Worm (Caenorhabditis elegans) whole organism, young adult: ENCODE data around the gene rgs-10.

Source experiments
- B0261.1 ChIP-seq: sonication (generic microtip); optimal IDR thresholded peaks from 2 replicates; lab custom pipeline; 2016; ENCODE audit warnings: mild to moderate bottlenecking, missing genetic modification characterization, moderate library complexity, missing compliant biosample characterization
- C06A6.2 ChIP-seq: fragments of 200-800 bp; sonication (Bioruptor generic); conservative IDR thresholded peaks from 2 replicates; pipeline ENCODE4 v1.3.6; 2022; ENCODE audit warnings: missing genetic modification characterization, missing compliant biosample characterization
- F23B12.7 ChIP-seq: sonication (generic microtip); optimal IDR thresholded peaks from 2 replicates; lab custom pipeline; 2017; ENCODE audit warnings: missing genetic modification characterization, mild to moderate bottlenecking, missing compliant biosample characterization, antibody characterized with exemption, moderate library complexity; ENCODE audit not compliant: insufficient read depth
- F33H1.4 ChIP-seq: fragments of 200-800 bp; sonication (Bioruptor generic); IDR thresholded peaks from 2 replicates; pipeline ENCODE4 v1.3.6; 2022; ENCODE audit warnings: missing genetic modification reagents, missing genetic modification characterization, missing compliant biosample characterization
- F57C9.4 ChIP-seq: sonication (generic microtip); optimal IDR thresholded peaks from 2 replicates; lab custom pipeline; 2017; ENCODE audit warnings: mild to moderate bottlenecking, missing genetic modification characterization, missing compliant biosample characterization
- Y79H2A.3 ChIP-seq: fragments of 200-800 bp; sonication (Bioruptor generic); conservative IDR thresholded peaks from 2 replicates; pipeline ENCODE4 v1.3.6; 2022; ENCODE audit warnings: missing genetic modification reagents, missing genetic modification characterization, missing compliant biosample characterization
- ama-1 ChIP-seq, 3 experiments: fragments of 150-350 bp in 1 of 3; sonication (generic microtip) in 2 of 3; optimal IDR thresholded peaks; 2 replicates each; lab custom pipeline; 2014 to 2018; ENCODE audit warnings: missing biosample characterization in 2 of 3, missing genetic modification characterization in 2 of 3, missing genetic modification reagents in 2 of 3
- athp-1 ChIP-seq: sonication (generic microtip); optimal IDR thresholded peaks from 2 replicates; lab custom pipeline; 2017; ENCODE audit warnings: mild to moderate bottlenecking, missing genetic modification characterization, missing compliant biosample characterization
- attf-3 ChIP-seq: fragments of 200-800 bp; sonication (Bioruptor generic); conservative IDR thresholded peaks from 2 replicates; pipeline ENCODE4 v1.3.6; 2022; ENCODE audit warnings: missing genetic modification reagents, missing genetic modification characterization, missing compliant biosample characterization
- bed-1 ChIP-seq: fragments of 200-800 bp; sonication (Bioruptor generic); IDR thresholded peaks from 2 replicates; pipeline ENCODE4 v1.3.6; 2022; ENCODE audit warnings: missing genetic modification reagents, missing genetic modification characterization, missing compliant biosample characterization
- ceh-58 ChIP-seq: fragments of 200-800 bp; sonication (Bioruptor generic); IDR thresholded peaks from 2 replicates; pipeline ENCODE4 v1.3.6; 2022; ENCODE audit warnings: missing genetic modification characterization, missing compliant biosample characterization
- ceh-79 ChIP-seq: sonication (generic microtip); optimal IDR thresholded peaks from 2 replicates; lab custom pipeline; 2017; ENCODE audit warnings: mild to moderate bottlenecking, missing genetic modification characterization, missing compliant biosample characterization
- dpff-1 ChIP-seq: sonication (generic microtip); optimal IDR thresholded peaks from 2 replicates; lab custom pipeline; 2017; ENCODE audit warnings: mild to moderate bottlenecking, missing genetic modification characterization, missing compliant biosample characterization
- egl-18 ChIP-seq: fragments of 200-800 bp; sonication (Bioruptor generic); IDR thresholded peaks from 2 replicates; pipeline ENCODE4 v1.3.6; 2022; ENCODE audit warnings: missing genetic modification reagents, missing genetic modification characterization, missing compliant biosample characterization
- egl-44 ChIP-seq: fragments of 200-800 bp; sonication (Bioruptor generic); IDR thresholded peaks from 2 replicates; pipeline ENCODE4 v1.3.6; 2022; ENCODE audit warnings: missing genetic modification reagents, missing genetic modification characterization, missing compliant biosample characterization
- egrh-3 ChIP-seq: fragments of 200-800 bp; sonication (Bioruptor generic); IDR thresholded peaks from 2 replicates; pipeline ENCODE4 v1.3.6; 2022; ENCODE audit warnings: missing genetic modification reagents, missing genetic modification characterization, missing compliant biosample characterization
- fkh-3 ChIP-seq: sonication (generic microtip); optimal IDR thresholded peaks from 2 replicates; lab custom pipeline; 2016; ENCODE audit warnings: mild to moderate bottlenecking, missing genetic modification characterization, missing compliant biosample characterization
- hmg-1.2 ChIP-seq: fragments of 200-800 bp; sonication (Bioruptor generic); IDR thresholded peaks from 2 replicates; pipeline ENCODE4 v1.3.6; 2022; ENCODE audit warnings: missing genetic modification reagents, missing genetic modification characterization, missing compliant biosample characterization
- let-607 ChIP-seq, 2 experiments: fragments of 200-800 bp in 1 of 2; sonication (Bioruptor generic) in 1 of 2; sonication (generic microtip) in 1 of 2; optimal IDR thresholded peaks; 2 replicates each; lab custom pipeline; 2016 to 2018; ENCODE audit warnings: mild to moderate bottlenecking in 2 of 2, missing compliant biosample characterization in 2 of 2, missing genetic modification characterization in 2 of 2, moderate library complexity in 2 of 2, missing genotype in 1 of 2
- lsy-27 ChIP-seq: sonication (generic microtip); optimal IDR thresholded peaks from 2 replicates; lab custom pipeline; 2017; ENCODE audit warnings: missing genetic modification characterization, mild to moderate bottlenecking, missing compliant biosample characterization, antibody characterized with exemption, missing genotype, borderline replicate concordance; ENCODE audit not compliant: insufficient read depth
- madf-3 ChIP-seq: fragments of 200-800 bp; sonication (Bioruptor generic); IDR thresholded peaks from 2 replicates; pipeline ENCODE4 v1.3.6; 2022; ENCODE audit warnings: missing genetic modification reagents, missing genetic modification characterization, missing compliant biosample characterization
- mcd-1 ChIP-seq: fragments of 200-800 bp; sonication (Bioruptor generic); IDR thresholded peaks from 2 replicates; pipeline ENCODE4 v1.3.6; 2022; ENCODE audit warnings: missing genetic modification reagents, missing genetic modification characterization, missing compliant biosample characterization
- nhr-179 ChIP-seq: sonication (generic microtip); optimal IDR thresholded peaks from 2 replicates; lab custom pipeline; 2016; ENCODE audit warnings: mild to moderate bottlenecking, missing genetic modification characterization, missing compliant biosample characterization
- nhr-80 ChIP-seq: sonication (generic microtip); optimal IDR thresholded peaks from 2 replicates; lab custom pipeline; 2016; ENCODE audit warnings: missing genetic modification characterization, missing compliant biosample characterization
- nhr-90 ChIP-seq: sonication (generic microtip); optimal IDR thresholded peaks from 2 replicates; lab custom pipeline; 2016; ENCODE audit warnings: missing genotype, mild to moderate bottlenecking, missing genetic modification characterization, missing compliant biosample characterization
- rcor-1 ChIP-seq: fragments of 200-800 bp; sonication (Bioruptor generic); IDR thresholded peaks from 2 replicates; pipeline ENCODE4 v1.3.6; 2022; ENCODE audit warnings: missing genetic modification reagents, missing genetic modification characterization, missing compliant biosample characterization
- repo-1 ChIP-seq: sonication (generic microtip); optimal IDR thresholded peaks from 2 replicates; lab custom pipeline; 2017; ENCODE audit warnings: mild to moderate bottlenecking, missing genetic modification characterization, missing compliant biosample characterization
- rpc-1 ChIP-seq, 2 experiments: fragments of 150-350 bp in 1 of 2; sonication (generic microtip) in 1 of 2; optimal IDR thresholded peaks; 2 replicates each; lab custom pipeline; 2014 to 2018; ENCODE audit warnings: missing biosample characterization in 1 of 2, missing genetic modification characterization in 1 of 2, missing genetic modification reagents in 1 of 2, missing genotype in 1 of 2
- sdz-38 ChIP-seq: sonication (generic microtip); optimal IDR thresholded peaks from 2 replicates; lab custom pipeline; 2016; ENCODE audit warnings: missing genotype, missing genetic modification characterization, missing compliant biosample characterization
- sea-2 ChIP-seq: fragments of 200-800 bp; sonication (Bioruptor generic); IDR thresholded peaks from 2 replicates; pipeline ENCODE4 v1.3.6; 2022; ENCODE audit warnings: missing genetic modification characterization, missing compliant biosample characterization
- snpc-1.1 ChIP-seq: sonication (generic microtip); optimal IDR thresholded peaks from 2 replicates; lab custom pipeline; 2017; ENCODE audit warnings: missing genetic modification characterization, mild to moderate bottlenecking, missing compliant biosample characterization, antibody characterized with exemption, moderate library complexity, missing genotype, missing genetic modification reagents; ENCODE audit not compliant: insufficient read depth
- snpc-4 ChIP-seq, 5 experiments: fragments of 150-350 bp in 1 of 5; sonication (generic microtip) in 4 of 5; optimal IDR thresholded peaks; 2 replicates each; lab custom pipeline; 2014 to 2018; ENCODE audit warnings: missing genetic modification characterization in 5 of 5, missing biosample characterization in 3 of 5, antibody characterized with exemption in 2 of 5, mild to moderate bottlenecking in 2 of 5, missing compliant biosample characterization in 2 of 5, missing genotype in 2 of 5, moderate library complexity in 2 of 5, missing genetic modification reagents in 1 of 5
- ztf-25 ChIP-seq: fragments of 200-800 bp; sonication (Bioruptor generic); IDR thresholded peaks from 2 replicates; pipeline ENCODE4 v1.3.6; 2022; ENCODE audit warnings: missing genetic modification reagents, missing genetic modification characterization, missing compliant biosample characterization
- ztf-28 ChIP-seq: fragments of 200-800 bp; sonication (Bioruptor generic); IDR thresholded peaks from 2 replicates; pipeline ENCODE4 v1.3.6; 2022; ENCODE audit warnings: missing genetic modification reagents, missing genetic modification characterization, missing compliant biosample characterization

Gene rgs-10

ce11 chrX:14931443-14931842 is 31.1 kb upstream of the rgs-10 start:
- TF ChIP-seq Y79H2A.3 (GFP tag; lab: Robert Waterston, UW), result no peak
- peak; percentile 58 for TF ChIP-seq snpc-1.1
- no peak for TF ChIP-seq mcd-1 (GFP tag; lab: Robert Waterston, UW)
- TF ChIP-seq athp-1, result no peak
- TF ChIP-seq snpc-4 (GFP tag; optimal IDR thresholded peaks at IDR 0.05; lab: Kevin White, UChicago), result peak; percentile 12
- peak in 2 of 4 experiments; percentile 77 to 88 for TF ChIP-seq snpc-4 (tag; optimal IDR thresholded peaks at IDR 0.05; lab: Kevin White, UChicago)

- TF ChIP-seq sdz-38 (tag; lab: Kevin White, UChicago), result no peak
- TF ChIP-seq repo-1, result no peak
- TF ChIP-seq hmg-1.2 (GFP tag; lab: Robert Waterston, UW), result peak; percentile 57; the same call in 1 of the 2 replicates
- TF ChIP-seq F23B12.7, result no peak
- no peak for TF ChIP-seq F57C9.4
- no peak for TF ChIP-seq rcor-1 (GFP tag; lab: Robert Waterston, UW)
- no peak for TF ChIP-seq dpff-1 (tag; lab: Kevin White, UChicago)
- no peak for TF ChIP-seq lsy-27 (tag; lab: Kevin White, UChicago)
- peak; percentile 56 for TF ChIP-seq snpc-1.1
- peak; percentile 44 for TF ChIP-seq snpc-4 (GFP tag; optimal IDR thresholded peaks at IDR 0.05; lab: Kevin White, UChicago)
- peak; percentile 62 to 94 (median 84) for TF ChIP-seq snpc-4 (tag; optimal IDR thresholded peaks at IDR 0.05; lab: Kevin White, UChicago)
- peak in 1 of 2 experiments; percentile 5 for TF ChIP-seq let-607 (tag; optimal IDR thresholded peaks at IDR 0.05; lab: Kevin White, UChicago)
- TF ChIP-seq fkh-3 (tag; lab: Kevin White, UChicago), result peak; percentile 2
- TF ChIP-seq C06A6.2, result no peak
- TF ChIP-seq ztf-28 (GFP tag; lab: Robert Waterston, UW), result no peak
Observed at ce11 chrX:14938188-14938587, 24.4 kb upstream of the rgs-10 start.

ce11 chrX:14946217-14946463 is 16.4 kb upstream of the rgs-10 start, which contains the start of gene mrp-5:
mrp-5 (minus strand) TSS chrX:14946317.
- TF ChIP-seq nhr-80 (tag; lab: Kevin White, UChicago) (no peak), F33H1.4 (no peak), mcd-1 (GFP tag; lab: Robert Waterston, UW) (no peak), ama-1 (optimal IDR thresholded peaks at IDR 0.05; lab: Kevin White, UChicago) (no peak), ama-1 (GFP tag; optimal IDR thresholded peaks at IDR 0.05; lab: Kevin White, UChicago) (no peak), egl-18 (GFP tag; lab: Robert Waterston, UW) (no peak), attf-3 (GFP tag; lab: Robert Waterston, UW) (no peak), sea-2 (no peak), ztf-25 (no peak), egl-44 (GFP tag; lab: Robert Waterston, UW) (no peak), bed-1 (GFP tag; lab: Robert Waterston, UW) (no peak), nhr-179 (tag; lab: Kevin White, UChicago) (no peak), B0261.1 (tag; lab: Kevin White, UChicago) (no peak), egrh-3 (GFP tag; lab: Robert Waterston, UW) (no peak), nhr-90 (tag; lab: Kevin White, UChicago) (no peak), ceh-79 (tag; lab: Kevin White, UChicago) (no peak), rpc-1 (optimal IDR thresholded peaks at IDR 0.05; lab: Kevin White, UChicago) (no peak), rpc-1 (tag; optimal IDR thresholded peaks at IDR 0.05; lab: Kevin White, UChicago) (no peak), ceh-58 (GFP tag; lab: Robert Waterston, UW) (no peak), madf-3 (GFP tag; lab: Robert Waterston, UW) (no peak)
- TF ChIP-seq, all 124 proteins: peak for 0
